Worm (Caenorhabditis elegans): ENCODE results near the gene ZK856.4.

Gene ZK856.4

ce11 chrV:10183810-10184209 is 726 bp downstream of the ZK856.4 start:
- no peak for TF ChIP-seq nhr-76 (tag; optimal IDR thresholded peaks at IDR 0.05)
- no peak for TF ChIP-seq nhr-2 (tag; optimal IDR thresholded peaks at IDR 0.05)
- TF ChIP-seq nhr-28 (tag; optimal IDR thresholded peaks at IDR 0.05) = no peak
- TF ChIP-seq ztf-11 (tag; optimal IDR thresholded peaks at IDR 0.05) = no peak
- no peak for TF ChIP-seq unc-120 (tag; optimal IDR thresholded peaks at IDR 0.05; ENCODE audit: poor library complexity, severe bottlenecking)
- no peak for TF ChIP-seq lin-13 (tag; optimal IDR thresholded peaks at IDR 0.05)
- TF ChIP-seq mls-2 (tag; optimal IDR thresholded peaks at IDR 0.05) = no peak
- TF ChIP-seq pha-4 (tag; optimal IDR thresholded peaks at IDR 0.05) = no peak
- TF ChIP-seq elt-1 (tag; optimal IDR thresholded peaks at IDR 0.05; ENCODE audit: borderline replicate concordance, insufficient read depth) = no peak
- TF ChIP-seq elt-3 (tag; optimal IDR thresholded peaks at IDR 0.05) = no peak
- no peak for TF ChIP-seq mep-1 (tag; optimal IDR thresholded peaks at IDR 0.05)
- TF ChIP-seq unc-39 (tag; optimal IDR thresholded peaks at IDR 0.05) = no peak
- TF ChIP-seq nhr-12 (tag; optimal IDR thresholded peaks at IDR 0.05) = no peak
- TF ChIP-seq ceh-83 (GFP tag; optimal IDR thresholded peaks at IDR 0.05) = no peak
- no peak for TF ChIP-seq M03D4.4 (tag; optimal IDR thresholded peaks at IDR 0.05)
- no peak for TF ChIP-seq lsy-2 (tag; optimal IDR thresholded peaks at IDR 0.05)
- TF ChIP-seq tbx-8 (GFP tag; optimal IDR thresholded peaks at IDR 0.05) = no peak
- no peak for TF ChIP-seq unc-62 (GFP tag; optimal IDR thresholded peaks at IDR 0.05)
- no peak for TF ChIP-seq ham-2 (GFP tag; optimal IDR thresholded peaks at IDR 0.05)
- no peak for TF ChIP-seq zip-8 (tag; optimal IDR thresholded peaks at IDR 0.05)

- TF ChIP-seq nhr-2 (tag; optimal IDR thresholded peaks at IDR 0.05) (no peak), nhr-12 (tag; optimal IDR thresholded peaks at IDR 0.05) (no peak), M03D4.4 (tag; optimal IDR thresholded peaks at IDR 0.05) (no peak), unc-62 (GFP tag; optimal IDR thresholded peaks at IDR 0.05) (no peak), unc-120 (tag; optimal IDR thresholded peaks at IDR 0.05; ENCODE audit: poor library complexity, severe bottlenecking) (no peak)
Observed at ce11 chrV:10185719-10186118, 2.6 kb downstream of the ZK856.4 start, which contains the start of gene ZK856.18. ZK856.18 (minus strand) TSS chrV:10186007.

- TF ChIP-seq mab-5 (tag; optimal IDR thresholded peaks at IDR 0.05) (no peak), mls-2 (tag; optimal IDR thresholded peaks at IDR 0.05) (no peak), unc-120 (tag; optimal IDR thresholded peaks at IDR 0.05; ENCODE audit: poor library complexity, severe bottlenecking) (no peak), ceh-83 (GFP tag; optimal IDR thresholded peaks at IDR 0.05) (no peak), lsy-2 (tag; optimal IDR thresholded peaks at IDR 0.05) (no peak), ceh-39 (tag; optimal IDR thresholded peaks at IDR 0.05) (no peak), lin-13 (tag; optimal IDR thresholded peaks at IDR 0.05) (no peak), nhr-76 (tag; optimal IDR thresholded peaks at IDR 0.05) (no peak), ztf-11 (tag; optimal IDR thresholded peaks at IDR 0.05) (no peak), lin-32 (GFP tag; optimal IDR thresholded peaks at IDR 0.05) (no peak), unc-39 (tag; optimal IDR thresholded peaks at IDR 0.05) (no peak)
Observed at ce11 chrV:10190081-10190556, 7.0 kb downstream of the ZK856.4 start, which contains the start of gene ZK856.5. ZK856.5 (minus strand) TSS chrV:10190131.

ce11 chrV:10191242-10191641 is 8.2 kb downstream of the ZK856.4 start:
- no peak for TF ChIP-seq flh-1 (GFP tag; optimal IDR thresholded peaks at IDR 0.05)
- TF ChIP-seq elt-3 (tag; optimal IDR thresholded peaks at IDR 0.05) = no peak

ce11 chrV:10198386-10198785 is 15.3 kb downstream of the ZK856.4 start, which contains the start of gene ZK856.6:
ZK856.6 (plus strand) TSS chrV:10198686.
- no peak for TF ChIP-seq ceh-39 (tag; optimal IDR thresholded peaks at IDR 0.05)

ce11 chrV:10201913-10202312 is 18.8 kb downstream of the ZK856.4 start, which contains the start of gene ZK856.7:
ZK856.7 (plus strand) TSS chrV:10202098.
- no peak for TF ChIP-seq lin-13 (tag; optimal IDR thresholded peaks at IDR 0.05)
- TF ChIP-seq zip-8 (tag; optimal IDR thresholded peaks at IDR 0.05) = no peak
- no peak for TF ChIP-seq sptf-1 (tag; optimal IDR thresholded peaks at IDR 0.05)
- no peak for TF ChIP-seq snpc-4 (tag; optimal IDR thresholded peaks at IDR 0.05)
- no peak for TF ChIP-seq ces-1 (GFP tag; optimal IDR thresholded peaks at IDR 0.05)
- TF ChIP-seq ztf-11 (tag; optimal IDR thresholded peaks at IDR 0.05) = no peak
- TF ChIP-seq nhr-12 (tag; optimal IDR thresholded peaks at IDR 0.05) = no peak
- no peak for TF ChIP-seq tbx-8 (GFP tag; optimal IDR thresholded peaks at IDR 0.05)

- TF ChIP-seq sem-2 (GFP tag; optimal IDR thresholded peaks at IDR 0.05) (no peak), sptf-1 (tag; optimal IDR thresholded peaks at IDR 0.05) (no peak), blmp-1 (tag; optimal IDR thresholded peaks at IDR 0.05) (no peak), bed-3 (GFP tag; optimal IDR thresholded peaks at IDR 0.05) (no peak), tbx-8 (GFP tag; optimal IDR thresholded peaks at IDR 0.05) (no peak), elt-1 (tag; optimal IDR thresholded peaks at IDR 0.05; ENCODE audit: borderline replicate concordance, insufficient read depth) (no peak), flh-1 (GFP tag; optimal IDR thresholded peaks at IDR 0.05) (no peak), lsy-2 (tag; optimal IDR thresholded peaks at IDR 0.05) (no peak), nhr-2 (tag; optimal IDR thresholded peaks at IDR 0.05) (no peak), ceh-83 (GFP tag; optimal IDR thresholded peaks at IDR 0.05) (no peak), ham-2 (GFP tag; optimal IDR thresholded peaks at IDR 0.05) (no peak), cnd-1 (tag; optimal IDR thresholded peaks at IDR 0.05) (no peak)
Observed at ce11 chrV:10202340-10202739, 19.3 kb downstream of the ZK856.4 start.
